Fruit fly (Drosophila melanogaster) whole organism, embryonic: ENCODE results near the gene SsRbeta.

Experiments used
- Asciz ChIP-seq: fragments of 200-800 bp; sonication (Bioruptor generic); optimal IDR thresholded peaks from 2 replicates; lab custom pipeline; 2017; ENCODE audit warnings: missing biosample characterization, mild to moderate bottlenecking, missing genetic modification characterization, missing genetic modification reagents
- CG10209 ChIP-seq: fragments of 200-800 bp; sonication (Bioruptor generic); optimal IDR thresholded peaks from 3 replicates; lab custom pipeline; 2017; ENCODE audit warnings: missing biosample characterization, mild to moderate bottlenecking, missing genetic modification characterization, missing genetic modification reagents
- CG10543 ChIP-seq: fragments of 200-800 bp; sonication (Bioruptor generic); optimal IDR thresholded peaks from 3 replicates; lab custom pipeline; 2017; ENCODE audit warnings: missing biosample characterization, mild to moderate bottlenecking, missing genetic modification characterization, moderate library complexity
- CG11504 ChIP-seq: fragments of 200-800 bp; sonication (Bioruptor generic); optimal IDR thresholded peaks from 3 replicates; lab custom pipeline; 2019; ENCODE audit warnings: missing biosample characterization, mild to moderate bottlenecking, missing genetic modification characterization, moderate library complexity
- CG11696 ChIP-seq: fragments of 200-800 bp; sonication (Bioruptor generic); IDR thresholded peaks from 2 replicates; pipeline ENCODE4 v1.3.6; 2022; ENCODE audit warnings: missing biosample characterization, missing genetic modification characterization
- CG12155 ChIP-seq: fragments of 200-800 bp; sonication (Bioruptor generic); optimal IDR thresholded peaks from 3 replicates; lab custom pipeline; 2016; ENCODE audit warnings: missing biosample characterization, missing genetic modification characterization
- CG12236 ChIP-seq: fragments of 200-800 bp; sonication (Bioruptor generic); optimal IDR thresholded peaks from 2 replicates; lab custom pipeline; 2016; ENCODE audit warnings: missing biosample characterization, missing genetic modification characterization
- CG1233 ChIP-seq: fragments of 200-800 bp; sonication (Bioruptor generic); optimal IDR thresholded peaks from 4 replicates; lab custom pipeline; 2018; ENCODE audit warnings: missing biosample characterization, mild to moderate bottlenecking, missing genetic modification characterization
- CG13296 ChIP-seq: fragments of 200-800 bp; sonication (Bioruptor generic); optimal IDR thresholded peaks from 3 replicates; lab custom pipeline; 2018; ENCODE audit warnings: missing biosample characterization, mild to moderate bottlenecking, missing genetic modification characterization
- CG14014 ChIP-seq: fragments of 200-800 bp; sonication (Bioruptor generic); IDR thresholded peaks from 2 replicates; pipeline ENCODE4 v1.3.6; 2022; ENCODE audit warnings: missing biosample characterization, missing genetic modification characterization
- CG18599 ChIP-seq: fragments of 200-800 bp; sonication (Bioruptor generic); optimal IDR thresholded peaks from 3 replicates; lab custom pipeline; 2017; ENCODE audit warnings: missing biosample characterization, missing genetic modification characterization, mild to moderate bottlenecking, moderate library complexity, missing genetic modification reagents
- CG30403 ChIP-seq: fragments of 200-800 bp; sonication (Bioruptor generic); optimal IDR thresholded peaks from 3 replicates; lab custom pipeline; 2016; ENCODE audit warnings: missing biosample characterization, missing genetic modification characterization
- CG3281 ChIP-seq: fragments of 200-800 bp; sonication (Bioruptor generic); optimal IDR thresholded peaks from 3 replicates; lab custom pipeline; 2017; ENCODE audit warnings: missing biosample characterization, mild to moderate bottlenecking, missing genetic modification characterization
- CG5245 ChIP-seq: fragments of 200-800 bp; sonication (Bioruptor generic); optimal IDR thresholded peaks from 3 replicates; lab custom pipeline; 2016; ENCODE audit warnings: missing biosample characterization, missing genetic modification characterization
- CG6765 ChIP-seq: fragments of 200-800 bp; sonication (Bioruptor generic); optimal IDR thresholded peaks from 3 replicates; lab custom pipeline; 2017; ENCODE audit warnings: missing biosample characterization, mild to moderate bottlenecking, missing genetic modification characterization
- CG7928 ChIP-seq: fragments of 200-800 bp; sonication (Bioruptor generic); optimal IDR thresholded peaks from 2 replicates; lab custom pipeline; 2017; ENCODE audit warnings: missing biosample characterization, mild to moderate bottlenecking, missing genetic modification characterization
- CG8281 ChIP-seq: fragments of 200-800 bp; sonication (Bioruptor generic); optimal IDR thresholded peaks from 2 replicates; lab custom pipeline; 2018; ENCODE audit warnings: missing biosample characterization, mild to moderate bottlenecking, missing genetic modification characterization, moderate library complexity
- CG8924 ChIP-seq: fragments of 200-800 bp; optimal IDR thresholded peaks from 3 replicates; lab custom pipeline; 2019; ENCODE audit warnings: missing biosample characterization, mild to moderate bottlenecking, missing genetic modification characterization, moderate library complexity
- CG9727 ChIP-seq: fragments of 200-800 bp; sonication (Bioruptor generic); optimal IDR thresholded peaks from 3 replicates; lab custom pipeline; 2017; ENCODE audit warnings: missing biosample characterization, mild to moderate bottlenecking, missing genetic modification characterization
- CG9817 ChIP-seq: fragments of 200-800 bp; sonication (Bioruptor generic); optimal IDR thresholded peaks from 2 replicates; lab custom pipeline; 2018; ENCODE audit warnings: missing biosample characterization, mild to moderate bottlenecking, missing genetic modification characterization, moderate library complexity
- CG9932 ChIP-seq: fragments of 200-800 bp; sonication (Bioruptor generic); IDR thresholded peaks from 2 replicates; pipeline ENCODE4 v1.3.6; 2022; ENCODE audit warnings: missing biosample characterization, missing genetic modification characterization
- CHES-1-like ChIP-seq: fragments of 200-800 bp; sonication (Bioruptor generic); optimal IDR thresholded peaks from 2 replicates; lab custom pipeline; 2016; ENCODE audit warnings: missing biosample characterization, missing genetic modification characterization
- D19B ChIP-seq: fragments of 200-800 bp; sonication (Bioruptor generic); optimal IDR thresholded peaks from 2 replicates; lab custom pipeline; 2017; ENCODE audit warnings: missing biosample characterization, mild to moderate bottlenecking, missing genetic modification characterization
- Dek ChIP-seq: fragments of 200-800 bp; sonication (Bioruptor generic); optimal IDR thresholded peaks from 3 replicates; lab custom pipeline; 2019; ENCODE audit warnings: missing biosample characterization, mild to moderate bottlenecking, missing genetic modification characterization, moderate library complexity
- Dll ChIP-seq: fragments of 200-800 bp; sonication (Bioruptor generic); IDR thresholded peaks from 4 replicates; pipeline ENCODE4 v1.3.6; 2022; ENCODE audit warnings: missing biosample characterization, missing genetic modification characterization; ENCODE audit not compliant: partially characterized antibody
- Fer1 ChIP-seq: fragments of 200-800 bp; sonication (Bioruptor generic); optimal IDR thresholded peaks from 2 replicates; lab custom pipeline; 2017; ENCODE audit warnings: missing biosample characterization, mild to moderate bottlenecking, missing genetic modification characterization
- Fer2 ChIP-seq: fragments of 200-800 bp; sonication (Bioruptor generic); optimal IDR thresholded peaks from 2 replicates; lab custom pipeline; 2018; ENCODE audit warnings: missing biosample characterization, mild to moderate bottlenecking, missing genetic modification characterization, moderate library complexity
- HmgZ ChIP-seq: fragments of 200-800 bp; sonication (Bioruptor generic); optimal IDR thresholded peaks from 2 replicates; lab custom pipeline; 2018; ENCODE audit warnings: missing biosample characterization, mild to moderate bottlenecking, missing genetic modification characterization
- Lhr ChIP-seq: fragments of 200-800 bp; sonication (Bioruptor generic); optimal IDR thresholded peaks from 3 replicates; lab custom pipeline; 2017; ENCODE audit warnings: mild to moderate bottlenecking, missing biosample characterization, missing genetic modification reagents, missing genetic modification characterization
- Mad ChIP-seq: fragments of 200-800 bp; sonication (Bioruptor generic); optimal IDR thresholded peaks from 2 replicates; lab custom pipeline; 2016; ENCODE audit warnings: missing biosample characterization, missing genetic modification characterization
- Mrtf ChIP-seq: fragments of 200-800 bp; sonication (Bioruptor generic); IDR thresholded peaks from 3 replicates; pipeline ENCODE4 v1.3.6; 2022; ENCODE audit warnings: missing biosample characterization, missing genetic modification characterization
- Oaz ChIP-seq: fragments of 200-800 bp; sonication (Bioruptor generic); IDR thresholded peaks from 2 replicates; pipeline ENCODE4 v1.3.6; 2022; ENCODE audit warnings: missing biosample characterization, missing genetic modification characterization
- Vsx1 ChIP-seq: fragments of 200-800 bp; sonication (Bioruptor generic); optimal IDR thresholded peaks from 2 replicates; lab custom pipeline; 2017; ENCODE audit warnings: missing biosample characterization, mild to moderate bottlenecking, missing genetic modification characterization, missing genetic modification reagents
- al ChIP-seq: fragments of 200-800 bp; sonication (Bioruptor generic); IDR thresholded peaks from 2 replicates; pipeline ENCODE4 v1.3.6; 2022; ENCODE audit warnings: missing biosample characterization, missing genetic modification characterization
- bcd ChIP-seq: fragments of 200-800 bp; sonication (Bioruptor generic); optimal IDR thresholded peaks from 2 replicates; lab custom pipeline; 2017; ENCODE audit warnings: missing biosample characterization, mild to moderate bottlenecking, missing genetic modification characterization
- caup ChIP-seq: fragments of 200-800 bp; sonication (Bioruptor generic); optimal IDR thresholded peaks from 3 replicates; lab custom pipeline; 2017; ENCODE audit warnings: missing biosample characterization, mild to moderate bottlenecking, missing genetic modification characterization, moderate library complexity; ENCODE audit not compliant: severe bottlenecking
- dmrt11E ChIP-seq: fragments of 200-800 bp; sonication (Bioruptor generic); optimal IDR thresholded peaks from 3 replicates; lab custom pipeline; 2018; ENCODE audit warnings: missing biosample characterization, mild to moderate bottlenecking, missing genetic modification characterization, moderate library complexity
- dmrt99B ChIP-seq: fragments of 200-800 bp; sonication (Bioruptor generic); optimal IDR thresholded peaks from 2 replicates; lab custom pipeline; 2018; ENCODE audit warnings: missing biosample characterization, mild to moderate bottlenecking, missing genetic modification characterization, moderate library complexity
- gem ChIP-seq: fragments of 200-800 bp; sonication (Bioruptor generic); optimal IDR thresholded peaks from 2 replicates; lab custom pipeline; 2019; ENCODE audit warnings: missing biosample characterization, mild to moderate bottlenecking, missing genetic modification characterization, moderate library complexity
- grau ChIP-seq: fragments of 200-800 bp; optimal IDR thresholded peaks from 3 replicates; lab custom pipeline; 2019; ENCODE audit warnings: missing biosample characterization, mild to moderate bottlenecking, missing genetic modification characterization, moderate library complexity
- ind ChIP-seq: fragments of 200-800 bp; sonication (Bioruptor generic); optimal IDR thresholded peaks from 3 replicates; lab custom pipeline; 2016; ENCODE audit warnings: missing biosample characterization, missing genetic modification characterization
- kay ChIP-seq: fragments of 200-800 bp; sonication (Bioruptor generic); optimal IDR thresholded peaks from 2 replicates; lab custom pipeline; 2016; ENCODE audit warnings: missing biosample characterization, missing genetic modification characterization
- kni ChIP-seq: fragments of 200-800 bp; sonication (Bioruptor generic); optimal IDR thresholded peaks from 3 replicates; lab custom pipeline; 2017; ENCODE audit warnings: mild to moderate bottlenecking, missing biosample characterization, missing genetic modification reagents, missing genetic modification characterization
- lab ChIP-seq: fragments of 200-800 bp; sonication (Bioruptor generic); optimal IDR thresholded peaks from 3 replicates; lab custom pipeline; 2017; ENCODE audit warnings: missing biosample characterization, missing genetic modification characterization, mild to moderate bottlenecking, moderate library complexity, missing genetic modification reagents
- lola ChIP-seq, 3 experiments: fragments of >200 bp in 2 of 3; fragments of 200-800 bp in 1 of 3; sonication (Bioruptor generic) in 1 of 3; optimal IDR thresholded peaks; 2 replicates each; lab custom pipeline; 2017 to 2019; ENCODE audit warnings: missing biosample characterization in 3 of 3, missing genetic modification characterization in 3 of 3, mild to moderate bottlenecking in 1 of 3, moderate library complexity in 1 of 3
- mam ChIP-seq: fragments of 200-800 bp; sonication (Bioruptor generic); optimal IDR thresholded peaks from 3 replicates; lab custom pipeline; 2016; ENCODE audit warnings: missing biosample characterization, missing genetic modification characterization
- nmo ChIP-seq: fragments of 200-800 bp; sonication (Bioruptor generic); optimal IDR thresholded peaks from 2 replicates; lab custom pipeline; 2018; ENCODE audit warnings: missing biosample characterization, mild to moderate bottlenecking, missing genetic modification characterization, moderate library complexity
- slbo ChIP-seq: fragments of 200-800 bp; sonication (Bioruptor generic); IDR thresholded peaks from 2 replicates; pipeline ENCODE4 v1.3.6; 2022; ENCODE audit warnings: missing biosample characterization, missing genetic modification characterization
- unpg ChIP-seq: fragments of 200-800 bp; sonication (Bioruptor generic); optimal IDR thresholded peaks from 3 replicates; lab custom pipeline; 2018; ENCODE audit warnings: missing biosample characterization, mild to moderate bottlenecking, missing genetic modification characterization, moderate library complexity

Gene SsRbeta

dm6 chr3L:16146539-16146934 is 17.1 kb downstream of the SsRbeta start (continued):
- TF ChIP-seq CHES-1-like (GFP tag; lab: Kevin White, UChicago) (no peak), lab (GFP tag; lab: Kevin White, UChicago) (no peak), D19B (GFP tag; lab: Kevin White, UChicago) (peak; percentile 12), CG9817 (tag; lab: Kevin White, UChicago) (peak; percentile 60), Vsx1 (GFP tag; lab: Kevin White, UChicago) (peak; percentile 27), kni (GFP tag; lab: Kevin White, UChicago) (no peak), HmgZ (tag; lab: Kevin White, UChicago) (peak; percentile 24), Dek (peak; percentile 55), CG6765 (peak; percentile 33), CG14014 (peak; percentile 43; the same call in 1 of the 2 replicates), CG11696 (GFP tag; lab: Robert Waterston, UW) (no peak), Oaz (no peak), CG3281 (peak; percentile 53), CG10543 (GFP tag; lab: Kevin White, UChicago) (peak; percentile 70), Fer1 (GFP tag; lab: Kevin White, UChicago) (peak; percentile 71), dmrt99B (peak; percentile 39), CG10209 (GFP tag; lab: Kevin White, UChicago) (peak; percentile 29), caup (GFP tag; lab: Kevin White, UChicago) (peak; percentile 37), CG18599 (GFP tag; lab: Kevin White, UChicago) (peak; percentile 31), CG7928 (GFP tag; lab: Kevin White, UChicago) (no peak), al (GFP tag; lab: Robert Waterston, UW) (peak; percentile 63), nmo (GFP tag; lab: Kevin White, UChicago) (peak; percentile 14), ind (GFP tag; lab: Kevin White, UChicago) (peak; percentile 54), CG5245 (GFP tag; lab: Kevin White, UChicago) (no peak), dmrt11E (tag; lab: Kevin White, UChicago) (no peak), Mrtf (GFP tag; lab: Robert Waterston, UW) (no peak), gem (tag; lab: Kevin White, UChicago) (peak; percentile 65), lola (GFP tag; optimal IDR thresholded peaks at IDR 0.05; lab: Kevin White, UChicago) (peak in 1 of 3 experiments; percentile 12), CG12236 (no peak), CG30403 (GFP tag; lab: Kevin White, UChicago) (peak; percentile 44), kay (GFP tag; lab: Kevin White, UChicago) (peak; percentile 3), CG13296 (GFP tag; lab: Kevin White, UChicago) (peak; percentile 34), unpg (GFP tag; lab: Kevin White, UChicago) (peak; percentile 49), Lhr (GFP tag; lab: Kevin White, UChicago) (no peak), Dll (GFP tag; lab: Robert Waterston, UW) (no peak), grau (tag; lab: Kevin White, UChicago) (peak; percentile 91), CG9932 (GFP tag; lab: Robert Waterston, UW) (no peak; the same call in 1 of the 2 replicates), CG11504 (tag; lab: Kevin White, UChicago) (no peak), Asciz (GFP tag; lab: Kevin White, UChicago) (peak; percentile 7), CG8281 (peak; percentile 18), CG1233 (GFP tag; lab: Kevin White, UChicago) (peak; percentile 30), slbo (GFP tag; lab: Robert Waterston, UW) (peak; percentile 67), Mad (GFP tag; lab: Kevin White, UChicago) (no peak), Fer2 (tag; lab: Kevin White, UChicago) (peak; percentile 19), CG9727 (GFP tag; lab: Kevin White, UChicago) (peak; percentile 50), CG12155 (GFP tag; lab: Kevin White, UChicago) (peak; percentile 49), bcd (GFP tag; lab: Kevin White, UChicago) (peak; percentile 49), CG8924 (tag; lab: Kevin White, UChicago) (peak; percentile 6), mam (GFP tag; lab: Kevin White, UChicago) (no peak)
